Worm (Caenorhabditis elegans) whole organism, L2 larva: ENCODE results near the gene srbc-62.

ENCODE experiments used
- alr-1 ChIP-seq: fragments of 150-350 bp; optimal IDR thresholded peaks from 2 replicates; lab custom pipeline; 2014; ENCODE audit warnings: missing biosample characterization, missing genetic modification characterization
- ama-1 ChIP-seq: fragments of 150-350 bp; optimal IDR thresholded peaks from 2 replicates; lab custom pipeline; 2018; ENCODE audit warnings: inconsistent platforms
- dmd-4 ChIP-seq: sonication (generic microtip); optimal IDR thresholded peaks from 2 replicates; lab custom pipeline; 2017; ENCODE audit warnings: missing biosample characterization, missing genetic modification characterization
- egl-27 ChIP-seq: sonication (generic microtip); optimal IDR thresholded peaks from 3 replicates; lab custom pipeline; 2017; ENCODE audit warnings: missing biosample characterization, missing genetic modification reagents, missing genetic modification characterization
- nhr-129 ChIP-seq: fragments of 150-350 bp; optimal IDR thresholded peaks from 2 replicates; lab custom pipeline; 2014; ENCODE audit warnings: missing biosample characterization, missing genetic modification characterization
- nhr-237 ChIP-seq: fragments of 150-350 bp; optimal IDR thresholded peaks from 2 replicates; lab custom pipeline; 2014; ENCODE audit warnings: missing biosample characterization, missing genetic modification characterization

ce11 chrV:17206469-17206868, 11.3 kb upstream of the srbc-62 start:
- TF ChIP-seq ama-1 (lab: Kevin White, UChicago) (no peak), nhr-129 (no peak), nhr-237 (tag; lab: Kevin White, UChicago) (no peak), alr-1 (tag; lab: Kevin White, UChicago) (no peak), dmd-4 (no peak), egl-27 (no peak)
